Fruit fly (Drosophila melanogaster): ENCODE data around the gene Acp29AB.

The Acp29AB gene

dm6 chr2L:8393122-8393521 lies at the start of gene Acp29AB:
Acp29AB (minus strand) TSS chr2L:8393222.
- TF ChIP-seq CG15710 (tag; optimal IDR thresholded peaks at IDR 0.05) = no peak
- TF ChIP-seq CG8159 (tag; optimal IDR thresholded peaks at IDR 0.05) = no peak
- TF ChIP-seq EcR (GFP tag; optimal IDR thresholded peaks at IDR 0.05) = no peak
- TF ChIP-seq gl (tag; optimal IDR thresholded peaks at IDR 0.05) = no peak
- TF ChIP-seq Ets98B (GFP tag; IDR thresholded peaks at IDR 0.05) = no peak

- TF ChIP-seq CG10348 (GFP tag; IDR thresholded peaks at IDR 0.05) = no peak
- no peak for TF ChIP-seq Snoo (tag; optimal IDR thresholded peaks at IDR 0.05)
- no peak for TF ChIP-seq CG9948 (tag; optimal IDR thresholded peaks at IDR 0.05)
- TF ChIP-seq CG15710 (tag; optimal IDR thresholded peaks at IDR 0.05) = no peak
- no peak for TF ChIP-seq EcR (GFP tag; optimal IDR thresholded peaks at IDR 0.05)
- TF ChIP-seq CG8159 (tag; optimal IDR thresholded peaks at IDR 0.05) = no peak
- no peak for TF ChIP-seq CG13204 (GFP tag; optimal IDR thresholded peaks at IDR 0.05)
- TF ChIP-seq CG34367 (tag; optimal IDR thresholded peaks at IDR 0.05) = no peak
- no peak for TF ChIP-seq CG17806 (tag; optimal IDR thresholded peaks at IDR 0.05)
- TF ChIP-seq gl (tag; optimal IDR thresholded peaks at IDR 0.05) = no peak
- TF ChIP-seq CG14655 (GFP tag; optimal IDR thresholded peaks at IDR 0.05) = no peak
- TF ChIP-seq CG32121 (GFP tag; IDR thresholded peaks at IDR 0.05) = no peak
- no peak for TF ChIP-seq CG4496 (GFP tag; IDR thresholded peaks at IDR 0.05)
- TF ChIP-seq Pif1A (GFP tag; optimal IDR thresholded peaks at IDR 0.05) = no peak
- TF ChIP-seq Pif1B (GFP tag; optimal IDR thresholded peaks at IDR 0.05) = no peak
- no peak for TF ChIP-seq Ets98B (GFP tag; IDR thresholded peaks at IDR 0.05)
Measured at dm6 chr2L:8442147-8442546, 49.1 kb upstream of the Acp29AB start, which contains the start of gene CG31897. CG31897 (plus strand) TSS chr2L:8442447.

- no peak for TF ChIP-seq CG32121 (GFP tag; IDR thresholded peaks at IDR 0.05)
- TF ChIP-seq Pif1A (GFP tag; optimal IDR thresholded peaks at IDR 0.05) = no peak
- TF ChIP-seq CG9948 (tag; optimal IDR thresholded peaks at IDR 0.05) = no peak
- TF ChIP-seq Snoo (tag; optimal IDR thresholded peaks at IDR 0.05) = no peak
- TF ChIP-seq D1 (tag; optimal IDR thresholded peaks at IDR 0.05) = no peak
- TF ChIP-seq gl (tag; optimal IDR thresholded peaks at IDR 0.05) = no peak
- TF ChIP-seq rn (GFP tag; IDR thresholded peaks at IDR 0.05) = no peak
- no peak for TF ChIP-seq CG17806 (tag; optimal IDR thresholded peaks at IDR 0.05)
- no peak for TF ChIP-seq CG10348 (GFP tag; IDR thresholded peaks at IDR 0.05)
- no peak for TF ChIP-seq CG8159 (tag; optimal IDR thresholded peaks at IDR 0.05)
- no peak for TF ChIP-seq CG15710 (tag; optimal IDR thresholded peaks at IDR 0.05)
- no peak for TF ChIP-seq CG4496 (GFP tag; IDR thresholded peaks at IDR 0.05)
- no peak for TF ChIP-seq CG14655 (GFP tag; optimal IDR thresholded peaks at IDR 0.05)
- TF ChIP-seq EcR (GFP tag; optimal IDR thresholded peaks at IDR 0.05) = no peak
- TF ChIP-seq Ets98B (GFP tag; IDR thresholded peaks at IDR 0.05) = no peak
- no peak for TF ChIP-seq fd96Ca (GFP tag; IDR thresholded peaks at IDR 0.05)
- TF ChIP-seq CG13204 (GFP tag; optimal IDR thresholded peaks at IDR 0.05) = no peak
- no peak for TF ChIP-seq CG8301 (tag; optimal IDR thresholded peaks at IDR 0.05)
- no peak for TF ChIP-seq Pif1B (GFP tag; optimal IDR thresholded peaks at IDR 0.05)
- no peak for TF ChIP-seq CG12605 (GFP tag; IDR thresholded peaks at IDR 0.05)
Measured at dm6 chr2L:8438052-8438451, 45.0 kb upstream of the Acp29AB start, which contains the start of gene mus201. mus201 (plus strand) TSS chr2L:8438169.

dm6 chr2L:8437176-8437575 lies 44.2 kb upstream of the Acp29AB start, which contains the start of the genes D12 and Chrac-14:
D12 (minus strand) TSS chr2L:8437365.
Chrac-14 (plus strand) TSS chr2L:8437405.
- no peak for TF ChIP-seq CG10348 (GFP tag; IDR thresholded peaks at IDR 0.05)

dm6 chr2L:8433512-8433911 lies 40.5 kb upstream of the Acp29AB start, which contains the start of gene grk:
grk (minus strand) TSS chr2L:8433598.
- TF ChIP-seq CG17806 (tag; optimal IDR thresholded peaks at IDR 0.05) (no peak), CG12605 (GFP tag; IDR thresholded peaks at IDR 0.05) (no peak), CG14655 (GFP tag; optimal IDR thresholded peaks at IDR 0.05) (no peak), D1 (tag; optimal IDR thresholded peaks at IDR 0.05) (no peak), rn (GFP tag; IDR thresholded peaks at IDR 0.05) (no peak), fd96Ca (GFP tag; IDR thresholded peaks at IDR 0.05) (no peak), CG34367 (tag; optimal IDR thresholded peaks at IDR 0.05) (no peak), Snoo (tag; optimal IDR thresholded peaks at IDR 0.05) (no peak), CG9948 (tag; optimal IDR thresholded peaks at IDR 0.05) (no peak), CG4496 (GFP tag; IDR thresholded peaks at IDR 0.05) (no peak), CG15710 (tag; optimal IDR thresholded peaks at IDR 0.05) (no peak), CG32121 (GFP tag; IDR thresholded peaks at IDR 0.05) (no peak), CG8301 (tag; optimal IDR thresholded peaks at IDR 0.05) (no peak), EcR (GFP tag; optimal IDR thresholded peaks at IDR 0.05) (no peak), Pif1A (GFP tag; optimal IDR thresholded peaks at IDR 0.05) (no peak), Ets98B (GFP tag; IDR thresholded peaks at IDR 0.05) (no peak)

dm6 chr2L:8432130-8432529 lies 39.1 kb upstream of the Acp29AB start:
- no peak for TF ChIP-seq EcR (GFP tag; optimal IDR thresholded peaks at IDR 0.05)

- TF ChIP-seq CG8159 (tag; optimal IDR thresholded peaks at IDR 0.05) = no peak
- TF ChIP-seq CG17806 (tag; optimal IDR thresholded peaks at IDR 0.05) = no peak
- TF ChIP-seq CG14655 (GFP tag; optimal IDR thresholded peaks at IDR 0.05) = no peak
- TF ChIP-seq CG8301 (tag; optimal IDR thresholded peaks at IDR 0.05) = no peak
- TF ChIP-seq Snoo (tag; optimal IDR thresholded peaks at IDR 0.05) = no peak
- TF ChIP-seq CG4496 (GFP tag; IDR thresholded peaks at IDR 0.05) = no peak
- no peak for TF ChIP-seq rn (GFP tag; IDR thresholded peaks at IDR 0.05)
- no peak for TF ChIP-seq CG9948 (tag; optimal IDR thresholded peaks at IDR 0.05)
- no peak for TF ChIP-seq CG15710 (tag; optimal IDR thresholded peaks at IDR 0.05)
- TF ChIP-seq CG34367 (tag; optimal IDR thresholded peaks at IDR 0.05) = no peak
- TF ChIP-seq CG32121 (GFP tag; IDR thresholded peaks at IDR 0.05) = no peak
- no peak for TF ChIP-seq CG10348 (GFP tag; IDR thresholded peaks at IDR 0.05)
- TF ChIP-seq EcR (GFP tag; optimal IDR thresholded peaks at IDR 0.05) = no peak
- TF ChIP-seq Pif1A (GFP tag; optimal IDR thresholded peaks at IDR 0.05) = no peak
- TF ChIP-seq D1 (tag; optimal IDR thresholded peaks at IDR 0.05) = no peak
- no peak for TF ChIP-seq fd96Ca (GFP tag; IDR thresholded peaks at IDR 0.05)
Measured at dm6 chr2L:8426801-8427200, 33.8 kb upstream of the Acp29AB start.

Data from whole organism, pupa.